Fruit fly (Drosophila melanogaster): Measurements from ENCODE around the gene Cpr78Cb.

DNA sequence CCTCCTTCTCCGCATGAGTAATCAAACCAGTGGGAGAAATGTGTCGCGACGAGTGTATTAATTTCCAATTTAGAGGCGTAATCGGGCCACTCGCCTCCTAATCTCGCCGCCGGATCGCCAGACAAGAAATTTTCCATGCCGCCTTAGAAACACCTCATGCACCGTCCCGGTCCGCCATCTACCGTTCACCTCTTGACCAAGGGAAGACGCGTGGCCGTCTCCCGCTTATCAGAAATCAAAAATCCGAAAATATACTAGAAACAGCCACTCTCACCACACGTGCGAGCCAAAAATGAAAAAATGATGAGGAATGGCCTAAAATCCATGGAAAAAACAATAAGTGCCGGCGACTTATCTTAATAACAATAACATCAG is 18.4 kb upstream of the Cpr78Cb start:
- TF ChIP-seq br (GFP tag; optimal IDR thresholded peaks at IDR 0.05) (no peak), h (GFP tag; optimal IDR thresholded peaks at IDR 0.05) (peak; percentile 53), psq (GFP tag; optimal IDR thresholded peaks at IDR 0.05) (no peak), brk (GFP tag; optimal IDR thresholded peaks at IDR 0.05) (no peak), Dfd (GFP tag; optimal IDR thresholded peaks at IDR 0.05) (no peak), usp (GFP tag; optimal IDR thresholded peaks at IDR 0.05) (no peak), Vsx2 (GFP tag; optimal IDR thresholded peaks at IDR 0.05; ENCODE audit: partially characterized antibody) (no peak), HLH106 (tag; optimal IDR thresholded peaks at IDR 0.05) (no peak), fru (GFP tag; optimal IDR thresholded peaks at IDR 0.05) (no peak), CrebA (GFP tag; optimal IDR thresholded peaks at IDR 0.05; ENCODE audit: borderline replicate concordance) (no peak), GATAd (GFP tag; optimal IDR thresholded peaks at IDR 0.05) (no peak)

Measured in whole organism, wandering third instar larva.